Worm (Caenorhabditis elegans): ENCODE data around the gene Y82E9BL.12.
"Not testable (repeated sequence)": the region's sequence is repeated elsewhere in the genome, so short reads cannot be mapped to it uniquely, and the experiment has no call there.

Y82E9BL.12 gene

ce11 chrIII:1355320-1355719, 46.3 kb downstream of the Y82E9BL.12 start, which contains the start of gene Y82E9BL.1:
Y82E9BL.1 (minus strand) TSS chrIII:1355420.
- TF ChIP-seq unc-39 (tag; optimal IDR thresholded peaks at IDR 0.05) (no peak), dmd-4 (tag; optimal IDR thresholded peaks at IDR 0.05) (no peak), aly-2 (tag; optimal IDR thresholded peaks at IDR 0.05) (no peak), snpc-4 (tag; optimal IDR thresholded peaks at IDR 0.05) (no peak), nhr-23 (tag; optimal IDR thresholded peaks at IDR 0.05) (no peak), sma-9 (GFP tag; optimal IDR thresholded peaks at IDR 0.05) (no peak), sma-9 (tag; optimal IDR thresholded peaks at IDR 0.05) (no peak), crh-2 (tag; optimal IDR thresholded peaks at IDR 0.05) (no peak), ztf-4 (tag; optimal IDR thresholded peaks at IDR 0.05) (no peak), ceh-82 (tag; optimal IDR thresholded peaks at IDR 0.05) (no peak), zag-1 (tag; optimal IDR thresholded peaks at IDR 0.05) (no peak), elt-3 (tag; optimal IDR thresholded peaks at IDR 0.05) (no peak), egl-27 (tag; optimal IDR thresholded peaks at IDR 0.05) (no peak), C34F6.9 (tag; optimal IDR thresholded peaks at IDR 0.05) (no peak), ceh-16 (tag; optimal IDR thresholded peaks at IDR 0.05) (no peak)

DNA sequence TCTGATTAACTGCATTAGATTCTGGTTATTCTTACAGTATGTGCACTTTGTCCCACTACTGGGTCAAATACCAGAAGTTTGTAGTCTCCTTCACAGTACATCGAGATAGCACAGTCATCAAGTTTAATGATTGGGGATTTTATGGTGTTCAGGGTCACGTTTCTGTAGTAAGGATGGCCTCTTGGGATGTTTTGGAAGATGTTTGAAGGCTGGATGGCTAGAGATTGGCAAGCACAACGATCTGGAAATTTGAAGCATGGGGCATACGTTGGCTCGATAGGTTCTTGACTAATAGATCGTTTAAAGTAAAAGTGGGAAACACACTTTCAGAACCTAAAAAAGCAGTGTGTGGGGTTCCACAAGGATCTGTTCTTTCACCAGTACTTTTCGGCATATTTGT, 49.0 kb downstream of the Y82E9BL.12 start, which contains the start of gene Y82E9BR.8:
Y82E9BR.8 (minus strand) TSS at position 101 of the 400 bp plus-strand sequence.
- TF ChIP-seq ama-1 (optimal IDR thresholded peaks at IDR 0.05); gmeb-1 (tag; optimal IDR thresholded peaks at IDR 0.05); ztf-4 (tag; optimal IDR thresholded peaks at IDR 0.05): not testable (repeated sequence)

ce11 chrIII:1359669-1360068, 50.7 kb downstream of the Y82E9BL.12 start, which contains the start of gene Y82E9BR.9:
Y82E9BR.9 (minus strand) TSS chrIII:1359769.
- TF ChIP-seq gmeb-1 (tag; optimal IDR thresholded peaks at IDR 0.05), result no peak
- TF ChIP-seq Y55F3AM.14 (GFP tag; optimal IDR thresholded peaks at IDR 0.05), result no peak
- no peak for TF ChIP-seq aly-2 (tag; optimal IDR thresholded peaks at IDR 0.05)
- TF ChIP-seq ZK546.5 (tag; optimal IDR thresholded peaks at IDR 0.05), result no peak
- no peak for TF ChIP-seq ztf-1 (GFP tag; conservative IDR thresholded peaks at IDR 0.05)
- no peak for TF ChIP-seq elt-3 (tag; optimal IDR thresholded peaks at IDR 0.05)
- TF ChIP-seq crh-2 (tag; optimal IDR thresholded peaks at IDR 0.05), result no peak
- TF ChIP-seq dmd-4 (tag; optimal IDR thresholded peaks at IDR 0.05), result no peak
- no peak for TF ChIP-seq ztf-11 (tag; optimal IDR thresholded peaks at IDR 0.05)
- no peak for TF ChIP-seq nhr-77 (tag; optimal IDR thresholded peaks at IDR 0.05)
- no peak for TF ChIP-seq nhr-23 (tag; optimal IDR thresholded peaks at IDR 0.05)
- no peak for TF ChIP-seq nhr-237 (tag; optimal IDR thresholded peaks at IDR 0.05)
- no peak for TF ChIP-seq lin-13 (GFP tag; optimal IDR thresholded peaks at IDR 0.05)
- no peak for TF ChIP-seq unc-55 (GFP tag; optimal IDR thresholded peaks at IDR 0.05)
